Worm (Caenorhabditis elegans): ENCODE data around the gene gpx-5.
"Not testable (repeated sequence)": the region's sequence is repeated elsewhere in the genome, so short reads cannot be mapped to it uniquely, and the experiment has no call there.

Gene gpx-5

DNA sequence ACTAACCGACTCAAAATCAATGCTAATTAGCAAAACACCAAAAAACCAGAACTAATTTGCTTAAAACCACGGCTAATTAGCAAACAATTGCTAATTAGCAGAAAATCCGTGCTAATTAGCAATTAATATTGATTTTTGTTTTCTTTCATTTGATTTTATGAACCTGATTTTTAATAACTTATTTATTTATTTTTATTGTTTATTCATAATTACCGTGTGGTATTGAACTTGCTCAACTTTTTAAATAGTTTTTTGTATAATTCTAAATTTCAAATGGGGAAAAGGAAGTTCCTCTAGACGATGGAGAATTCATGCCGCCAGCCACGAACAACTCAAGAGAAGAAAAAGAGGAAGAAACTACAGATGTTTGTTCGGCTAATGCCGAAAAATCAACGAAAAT is 41.4 kb downstream of the gpx-5 start, which contains the start of gene F34H10.1:
TSS of gene F34H10.1 (plus strand) at position 301 of the 400 bp plus-strand sequence.
- not testable (repeated sequence) for TF ChIP-seq irx-1 (tag; optimal IDR thresholded peaks at IDR 0.05); vab-15 (tag; optimal IDR thresholded peaks at IDR 0.05); dpl-1 (GFP tag; optimal IDR thresholded peaks at IDR 0.05)

ce11 chrX:9629552-9629951 is 45.1 kb downstream of the gpx-5 start:
- TF ChIP-seq nhr-71 (tag; optimal IDR thresholded peaks at IDR 0.05) (peak; percentile 25), fkh-8 (tag; optimal IDR thresholded peaks at IDR 0.05) (peak; percentile 66), ceh-8 (GFP tag; optimal IDR thresholded peaks at IDR 0.05) (peak; percentile 72), blmp-1 (tag; optimal IDR thresholded peaks at IDR 0.05) (peak; percentile 10), fkh-10 (GFP tag; optimal IDR thresholded peaks at IDR 0.05) (no peak)

DNA sequence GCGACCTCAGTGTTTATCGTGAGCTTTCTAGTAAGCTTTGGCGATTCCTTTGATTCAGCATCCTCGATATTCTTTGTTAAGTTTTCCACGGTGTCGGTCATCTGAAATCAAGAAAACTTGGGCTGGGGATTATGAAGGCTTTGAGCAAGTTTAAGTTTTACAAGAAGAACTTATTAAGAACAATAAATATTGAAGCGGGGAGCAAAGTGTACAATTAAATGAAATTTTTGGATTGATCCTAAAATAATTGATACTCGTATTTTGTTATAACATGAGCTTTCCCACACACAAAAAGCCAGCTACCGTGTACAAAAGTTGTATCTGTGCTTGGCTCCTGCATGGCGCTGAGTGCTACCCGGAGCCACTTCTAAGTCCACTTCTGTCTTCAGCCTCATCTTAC is 50.5 kb downstream of the gpx-5 start, which contains the start of gene F34H10.3:
TSS of gene F34H10.3 (minus strand) at position 101 of the 400 bp plus-strand sequence.
- TF ChIP-seq tlp-1 (tag; optimal IDR thresholded peaks at IDR 0.05) (no peak), fkh-4 (tag; optimal IDR thresholded peaks at IDR 0.05; ENCODE audit: borderline replicate concordance) (no peak), egl-13 (tag; optimal IDR thresholded peaks at IDR 0.05) (no peak), C04F5.9 (tag; optimal IDR thresholded peaks at IDR 0.05) (no peak), dsc-1 (tag; optimal IDR thresholded peaks at IDR 0.05) (no peak), ama-1 (optimal IDR thresholded peaks at IDR 0.05) (no peak), aly-2 (tag; optimal IDR thresholded peaks at IDR 0.05) (no peak), mab-9 (GFP tag; IDR thresholded peaks at IDR 0.05) (no peak), fkh-10 (GFP tag; optimal IDR thresholded peaks at IDR 0.05) (no peak), nhr-12 (tag; optimal IDR thresholded peaks at IDR 0.05) (no peak), C34B4.2 (tag; optimal IDR thresholded peaks at IDR 0.05) (no peak)

- TF ChIP-seq ceh-63 (GFP tag; optimal IDR thresholded peaks at IDR 0.05) = no peak
- TF ChIP-seq F16B12.6 (tag; optimal IDR thresholded peaks at IDR 0.05) = no peak
- TF ChIP-seq egl-27 (tag; optimal IDR thresholded peaks at IDR 0.05) = no peak
- TF ChIP-seq mef-2 (tag; optimal IDR thresholded peaks at IDR 0.05) = no peak
- no peak for TF ChIP-seq nhr-28 (tag; optimal IDR thresholded peaks at IDR 0.05)
- no peak for TF ChIP-seq nhr-20 (tag; optimal IDR thresholded peaks at IDR 0.05)
- TF ChIP-seq fkh-4 (tag; optimal IDR thresholded peaks at IDR 0.05; ENCODE audit: borderline replicate concordance) = no peak
- TF ChIP-seq nhr-19 (GFP tag; conservative IDR thresholded peaks at IDR 0.05) = no peak
- TF ChIP-seq ceh-8 (GFP tag; optimal IDR thresholded peaks at IDR 0.05) = no peak
Measured at ce11 chrX:9635376-9635775, 50.9 kb downstream of the gpx-5 start, which contains the start of gene F34H10.5. Gene F34H10.5, plus strand, starts transcription at chrX:9635676.
